Fruit fly (Drosophila melanogaster): ENCODE results near the gene Rpt2.

Rpt2 gene

DNA sequence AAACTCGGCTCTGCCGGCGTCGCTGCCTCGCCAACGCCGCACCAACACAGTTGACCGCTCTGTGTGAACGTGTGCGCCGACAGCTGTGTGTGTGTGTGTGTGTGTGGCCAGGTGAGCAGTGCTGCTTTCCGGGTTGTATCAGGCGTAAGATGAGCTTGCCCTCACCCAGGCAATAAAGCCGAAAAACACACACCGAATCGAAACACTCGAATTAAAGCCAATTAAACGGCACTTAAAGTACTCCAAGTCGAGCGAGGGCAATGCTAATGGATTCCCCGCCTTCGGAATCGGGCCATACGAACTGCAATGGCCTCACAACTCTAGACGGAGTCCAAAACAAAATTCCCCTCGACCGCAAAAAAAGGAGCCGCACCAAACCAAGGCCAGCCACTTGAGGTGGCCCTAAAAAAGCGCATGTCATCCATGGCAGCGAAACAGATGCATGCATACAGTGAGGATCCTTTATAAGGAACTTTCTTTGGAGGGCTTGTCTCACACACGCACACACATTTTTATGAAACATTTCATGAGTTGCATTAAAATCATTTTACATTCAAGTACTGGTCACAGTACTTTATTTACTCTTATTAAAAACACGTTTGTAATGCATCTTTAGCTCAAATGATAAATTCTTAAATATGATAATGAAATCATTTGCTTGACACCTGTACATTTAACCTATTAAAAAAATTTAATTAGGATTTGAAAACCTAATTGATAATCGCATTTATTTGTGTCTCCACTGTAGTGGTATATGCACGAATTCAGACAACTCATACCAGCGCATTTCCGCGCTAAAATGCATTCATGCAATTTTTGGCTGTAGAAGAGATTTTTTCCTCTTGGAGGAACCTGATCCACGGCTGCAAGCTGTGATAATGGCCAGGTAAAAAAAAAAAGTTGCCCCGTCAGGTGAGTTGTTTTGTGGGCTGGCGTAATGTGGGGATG is 17.4 kb upstream of the Rpt2 start:
- peak; percentile 86 for TF ChIP-seq dmrt93B (GFP tag; optimal IDR thresholded peaks at IDR 0.05)
- TF ChIP-seq Sp1 (GFP tag; optimal IDR thresholded peaks at IDR 0.05) = peak; percentile 96
- peak; percentile 85 for TF ChIP-seq sage (GFP tag; optimal IDR thresholded peaks at IDR 0.05)
- TF ChIP-seq Mio (GFP tag; optimal IDR thresholded peaks at IDR 0.05) = peak; percentile 17
- no peak for TF ChIP-seq tai (GFP tag; optimal IDR thresholded peaks at IDR 0.05)
- TF ChIP-seq br (GFP tag; optimal IDR thresholded peaks at IDR 0.05) = peak; percentile 91
- peak; percentile 15 for TF ChIP-seq Dif (GFP tag; optimal IDR thresholded peaks at IDR 0.05; ENCODE audit: partially characterized antibody)
- no peak for TF ChIP-seq Abd-B (GFP tag; optimal IDR thresholded peaks at IDR 0.05)
- TF ChIP-seq Dfd (GFP tag; optimal IDR thresholded peaks at IDR 0.05) = no peak
- TF ChIP-seq Hr83 (GFP tag; optimal IDR thresholded peaks at IDR 0.05; ENCODE audit: poor library complexity, severe bottlenecking) = no peak
- TF ChIP-seq woc (GFP tag; optimal IDR thresholded peaks at IDR 0.05) = peak; percentile 96
- TF ChIP-seq GATAd (GFP tag; optimal IDR thresholded peaks at IDR 0.05) = no peak
- TF ChIP-seq Rel (GFP tag; optimal IDR thresholded peaks at IDR 0.05) = peak; percentile 89
- TF ChIP-seq Rel (tag; optimal IDR thresholded peaks at IDR 0.05) = peak; percentile 94
- TF ChIP-seq OdsH (GFP tag; optimal IDR thresholded peaks at IDR 0.05) = peak; percentile 93
- no peak for TF ChIP-seq pan (optimal IDR thresholded peaks at IDR 0.05)
- no peak for TF ChIP-seq sv (GFP tag; optimal IDR thresholded peaks at IDR 0.05)
- TF ChIP-seq CG9705 (GFP tag; optimal IDR thresholded peaks at IDR 0.05) = peak; percentile 90
- peak; percentile 50 for TF ChIP-seq dsf (GFP tag; optimal IDR thresholded peaks at IDR 0.05; ENCODE audit: borderline replicate concordance)
- TF ChIP-seq HLH106 (tag; optimal IDR thresholded peaks at IDR 0.05) = peak; percentile 96
- peak; percentile 82 for TF ChIP-seq CG32264 (GFP tag; optimal IDR thresholded peaks at IDR 0.05)
- TF ChIP-seq usp (GFP tag; optimal IDR thresholded peaks at IDR 0.05) = no peak
- TF ChIP-seq Jra (GFP tag; optimal IDR thresholded peaks at IDR 0.05) = peak; percentile 84
- peak; percentile 66 for TF ChIP-seq Vsx2 (GFP tag; optimal IDR thresholded peaks at IDR 0.05; ENCODE audit: partially characterized antibody)
- no peak for TF ChIP-seq N (GFP tag; optimal IDR thresholded peaks at IDR 0.05)
- no peak for TF ChIP-seq Hr78 (GFP tag; optimal IDR thresholded peaks at IDR 0.05)
- TF ChIP-seq rgr (GFP tag; optimal IDR thresholded peaks at IDR 0.05) = peak; percentile 88
- peak; percentile 92 for TF ChIP-seq h (GFP tag; optimal IDR thresholded peaks at IDR 0.05)
- TF ChIP-seq lola (GFP tag; optimal IDR thresholded peaks at IDR 0.05) = no peak
- TF ChIP-seq brk (GFP tag; optimal IDR thresholded peaks at IDR 0.05) = peak; percentile 77
- peak; percentile 94 for TF ChIP-seq fru (GFP tag; optimal IDR thresholded peaks at IDR 0.05)
- peak in 1 of 2 experiments; percentile 37 for TF ChIP-seq dl (GFP tag; optimal IDR thresholded peaks at IDR 0.05; ENCODE audit: insufficient read depth in 1 of 2, partially characterized antibody in 2 of 2)
- TF ChIP-seq psq (GFP tag; optimal IDR thresholded peaks at IDR 0.05) = peak; percentile 86
- peak; percentile 95 for TF ChIP-seq ey (GFP tag; optimal IDR thresholded peaks at IDR 0.05)
- TF ChIP-seq Myc (optimal IDR thresholded peaks at IDR 0.05) = no peak
- peak; percentile 75 to 94 for TF ChIP-seq foxo (GFP tag; optimal IDR thresholded peaks at IDR 0.05)
- no peak for TF ChIP-seq CrebA (GFP tag; optimal IDR thresholded peaks at IDR 0.05; ENCODE audit: borderline replicate concordance)
- TF ChIP-seq Hnf4 (GFP tag; optimal IDR thresholded peaks at IDR 0.05) = peak; percentile 85
- no peak for TF ChIP-seq jim (GFP tag; optimal IDR thresholded peaks at IDR 0.05)

DNA sequence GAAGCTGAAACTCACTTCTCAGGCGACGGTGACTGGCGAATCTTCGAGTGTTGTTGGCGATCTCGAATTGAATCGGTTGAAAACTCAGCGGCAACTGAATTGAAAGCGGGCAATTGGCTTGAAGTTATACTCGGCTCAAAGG is 16.8 kb upstream of the Rpt2 start, which contains the start of gene CG12268:
Gene CG12268 (minus strand): TSS at position 101 of the 142 bp plus-strand sequence.
- TF ChIP-seq Myc (optimal IDR thresholded peaks at IDR 0.05) (no peak), h (GFP tag; optimal IDR thresholded peaks at IDR 0.05) (no peak), rgr (GFP tag; optimal IDR thresholded peaks at IDR 0.05) (no peak), jim (GFP tag; optimal IDR thresholded peaks at IDR 0.05) (no peak)

DNA sequence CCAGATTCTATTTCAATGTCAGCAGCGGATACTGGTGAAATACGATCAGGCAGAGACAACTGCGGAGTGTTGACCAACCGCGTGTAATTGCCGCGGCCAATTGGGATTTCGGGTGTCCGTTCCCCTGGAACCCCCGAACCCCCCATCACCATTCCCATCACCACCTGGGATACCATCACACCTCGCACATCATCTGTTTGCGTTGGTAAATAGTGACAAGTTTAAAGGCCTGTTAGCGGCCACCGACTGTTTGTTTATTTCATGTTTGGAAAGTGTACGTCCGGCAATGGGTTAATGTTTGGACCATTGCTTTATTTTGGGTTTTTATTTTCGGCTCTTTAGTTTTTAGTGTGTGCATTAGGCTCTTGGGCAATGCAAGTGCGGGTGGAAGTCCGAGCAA is 15.6 kb upstream of the Rpt2 start:
- TF ChIP-seq fru (GFP tag; optimal IDR thresholded peaks at IDR 0.05) = no peak
- no peak for TF ChIP-seq dl (GFP tag; optimal IDR thresholded peaks at IDR 0.05; ENCODE audit: insufficient read depth in 1 of 2, partially characterized antibody in 2 of 2)
- no peak for TF ChIP-seq brk (GFP tag; optimal IDR thresholded peaks at IDR 0.05)
- TF ChIP-seq pan (optimal IDR thresholded peaks at IDR 0.05) = no peak
- no peak for TF ChIP-seq lola (GFP tag; optimal IDR thresholded peaks at IDR 0.05)
- TF ChIP-seq Hnf4 (GFP tag; optimal IDR thresholded peaks at IDR 0.05) = no peak
- no peak for TF ChIP-seq dsf (GFP tag; optimal IDR thresholded peaks at IDR 0.05; ENCODE audit: borderline replicate concordance)
- TF ChIP-seq CG9705 (GFP tag; optimal IDR thresholded peaks at IDR 0.05) = no peak
- no peak for TF ChIP-seq tai (GFP tag; optimal IDR thresholded peaks at IDR 0.05)
- TF ChIP-seq ey (GFP tag; optimal IDR thresholded peaks at IDR 0.05) = no peak
- no peak for TF ChIP-seq h (GFP tag; optimal IDR thresholded peaks at IDR 0.05)
- no peak for TF ChIP-seq psq (GFP tag; optimal IDR thresholded peaks at IDR 0.05)
- no peak for TF ChIP-seq GATAd (GFP tag; optimal IDR thresholded peaks at IDR 0.05)
